Worm (Caenorhabditis elegans) whole organism, L2 larva: ENCODE data around the gene Y47C4A.1.
"Not testable (repeated sequence)": the region's sequence is repeated elsewhere in the genome, so short reads cannot be mapped to it uniquely, and the experiment has no call there.

Source experiments
- ceh-82 ChIP-seq: fragments of 150-350 bp; optimal IDR thresholded peaks from 2 replicates; lab custom pipeline; 2014; ENCODE audit warnings: missing biosample characterization, missing genetic modification characterization
- elt-1 ChIP-seq: fragments of 150-350 bp; optimal IDR thresholded peaks from 2 replicates; lab custom pipeline; 2014; ENCODE audit warnings: missing biosample characterization, missing genetic modification characterization
- gmeb-1 ChIP-seq: fragments of 150-350 bp; optimal IDR thresholded peaks from 2 replicates; lab custom pipeline; 2014; ENCODE audit warnings: missing biosample characterization, missing genetic modification characterization
- mab-5 ChIP-seq: fragments of 150-350 bp; optimal IDR thresholded peaks from 2 replicates; lab custom pipeline; 2014; ENCODE audit warnings: missing biosample characterization, missing genetic modification characterization
- nhr-11 ChIP-seq: fragments of 150-350 bp; optimal IDR thresholded peaks from 2 replicates; lab custom pipeline; 2014; ENCODE audit warnings: missing biosample characterization, missing genetic modification characterization
- skn-1 ChIP-seq: sonication (generic microtip); optimal IDR thresholded peaks from 2 replicates; lab custom pipeline; 2017; ENCODE audit warnings: missing biosample characterization, missing genetic modification characterization
- unc-39 ChIP-seq: fragments of 150-350 bp; optimal IDR thresholded peaks from 2 replicates; lab custom pipeline; 2014; ENCODE audit warnings: missing biosample characterization, missing genetic modification characterization
- unc-62 ChIP-seq: fragments of 150-350 bp; optimal IDR thresholded peaks from 2 replicates; lab custom pipeline; 2014; ENCODE audit warnings: missing biosample characterization, missing genetic modification reagents, missing genetic modification characterization
- ztf-1 ChIP-seq: fragments of 200-800 bp; sonication (Bioruptor generic); conservative IDR thresholded peaks from 2 replicates; pipeline ENCODE4 v1.3.6; 2022; ENCODE audit warnings: missing genetic modification characterization, missing compliant biosample characterization
- ztf-11 ChIP-seq: sonication (generic microtip); optimal IDR thresholded peaks from 2 replicates; lab custom pipeline; 2017; ENCODE audit warnings: missing biosample characterization, missing genetic modification characterization

ce11 chrX:273912-274311 lies 12.1 kb downstream of the Y47C4A.1 start, which contains the start of gene Y108F1.5:
- not testable (repeated sequence) for TF ChIP-seq gmeb-1; unc-62; mab-5 (tag; lab: Kevin White, UChicago); elt-1 (tag; lab: Kevin White, UChicago); ztf-11 (tag; lab: Kevin White, UChicago); nhr-11 (tag; lab: Kevin White, UChicago); ztf-1 (GFP tag; lab: Robert Waterston, UW); skn-1 (tag; lab: Kevin White, UChicago); ceh-82 (tag; lab: Kevin White, UChicago); unc-39
